Worm (Caenorhabditis elegans) whole organism, young adult: ENCODE data around the gene R05G6.5.
A peak's percentile ranks its signal among the peaks of the same experiment; 100 is the strongest.

Experiments
- B0019.2 ChIP-seq: fragments of 200-800 bp; sonication (Bioruptor generic); conservative IDR thresholded peaks from 2 replicates; pipeline ENCODE4 v1.3.6; 2022; ENCODE audit warnings: missing genetic modification reagents, missing genetic modification characterization, missing compliant biosample characterization
- F39B2.1 ChIP-seq: fragments of 200-800 bp; sonication (Bioruptor generic); IDR thresholded peaks from 2 replicates; pipeline ENCODE4 v1.3.6; 2022; ENCODE audit warnings: missing genetic modification reagents, missing genetic modification characterization, missing compliant biosample characterization
- F55B11.4 ChIP-seq: sonication (generic microtip); optimal IDR thresholded peaks from 2 replicates; lab custom pipeline; 2016; ENCODE audit warnings: missing compliant biosample characterization, missing genetic modification characterization, borderline replicate concordance; ENCODE audit not compliant: insufficient read depth
- K11D2.4 ChIP-seq: fragments of 200-800 bp; sonication (Bioruptor generic); IDR thresholded peaks from 2 replicates; pipeline ENCODE4 v1.3.6; 2022; ENCODE audit warnings: missing genetic modification reagents, missing genetic modification characterization, missing compliant biosample characterization
- T07F8.4 ChIP-seq: sonication (generic microtip); optimal IDR thresholded peaks from 2 replicates; lab custom pipeline; 2016; ENCODE audit warnings: mild to moderate bottlenecking, missing genetic modification characterization, moderate library complexity, missing compliant biosample characterization
- Y56A3A.18 ChIP-seq: fragments of 200-800 bp; sonication (Bioruptor generic); IDR thresholded peaks from 2 replicates; pipeline ENCODE4 v1.3.6; 2022; ENCODE audit warnings: missing genetic modification reagents, missing genetic modification characterization, missing compliant biosample characterization
- ZK185.1 ChIP-seq: sonication (generic microtip); optimal IDR thresholded peaks from 2 replicates; lab custom pipeline; 2016; ENCODE audit warnings: mild to moderate bottlenecking, missing genetic modification characterization, missing compliant biosample characterization; ENCODE audit not compliant: poor library complexity, severe bottlenecking
- aptf-3 ChIP-seq: fragments of 200-800 bp; sonication (Bioruptor generic); IDR thresholded peaks from 2 replicates; pipeline ENCODE4 v1.3.6; 2022; ENCODE audit warnings: missing genetic modification characterization, missing compliant biosample characterization
- athp-1 ChIP-seq: sonication (generic microtip); optimal IDR thresholded peaks from 2 replicates; lab custom pipeline; 2017; ENCODE audit warnings: mild to moderate bottlenecking, missing genetic modification characterization, missing compliant biosample characterization
- attf-6 ChIP-seq: fragments of 200-800 bp; sonication (Bioruptor generic); IDR thresholded peaks from 2 replicates; pipeline ENCODE4 v1.3.6; 2022; ENCODE audit warnings: missing genetic modification reagents, missing genetic modification characterization, missing compliant biosample characterization
- bed-2 ChIP-seq: fragments of 200-800 bp; sonication (Bioruptor generic); IDR thresholded peaks from 2 replicates; pipeline ENCODE4 v1.3.6; 2022; ENCODE audit warnings: missing genetic modification reagents, missing genetic modification characterization, missing compliant biosample characterization
- cebp-1 ChIP-seq, 2 experiments: fragments of 200-800 bp in 1 of 2; sonication (Bioruptor generic) in 1 of 2; sonication (generic microtip) in 1 of 2; IDR thresholded peaks in 1 of 2; optimal IDR thresholded peaks in 1 of 2; 2 replicates each; pipeline versions ENCODE4 v1.3.6 to Lab custom; 2017 to 2022; ENCODE audit warnings: missing compliant biosample characterization in 2 of 2, missing genetic modification characterization in 2 of 2, mild to moderate bottlenecking in 1 of 2, missing genetic modification reagents in 1 of 2, moderate library complexity in 1 of 2
- cebp-2 ChIP-seq: fragments of 200-800 bp; sonication (Bioruptor generic); IDR thresholded peaks from 2 replicates; pipeline ENCODE4 v1.3.6; 2022; ENCODE audit warnings: missing genetic modification characterization, missing compliant biosample characterization
- ceh-100 ChIP-seq: fragments of 200-800 bp; sonication (Bioruptor generic); IDR thresholded peaks from 2 replicates; pipeline ENCODE4 v1.3.6; 2022; ENCODE audit warnings: missing genetic modification reagents, missing genetic modification characterization, missing compliant biosample characterization
- ceh-91 ChIP-seq: fragments of 200-800 bp; sonication (Bioruptor generic); IDR thresholded peaks from 2 replicates; pipeline ENCODE4 v1.3.6; 2022; ENCODE audit warnings: missing genetic modification reagents, missing genetic modification characterization, missing compliant biosample characterization
- chd-7 ChIP-seq: sonication (generic microtip); optimal IDR thresholded peaks from 2 replicates; lab custom pipeline; 2016; ENCODE audit warnings: mild to moderate bottlenecking, missing genetic modification characterization, moderate library complexity, missing compliant biosample characterization
- die-1 ChIP-seq: sonication (generic microtip); optimal IDR thresholded peaks from 2 replicates; lab custom pipeline; 2016; ENCODE audit warnings: missing genotype, mild to moderate bottlenecking, missing genetic modification characterization, missing compliant biosample characterization
- dpff-1 ChIP-seq: sonication (generic microtip); optimal IDR thresholded peaks from 2 replicates; lab custom pipeline; 2017; ENCODE audit warnings: mild to moderate bottlenecking, missing genetic modification characterization, missing compliant biosample characterization
- egrh-3 ChIP-seq: fragments of 200-800 bp; sonication (Bioruptor generic); IDR thresholded peaks from 2 replicates; pipeline ENCODE4 v1.3.6; 2022; ENCODE audit warnings: missing genetic modification reagents, missing genetic modification characterization, missing compliant biosample characterization
- ekl-4 ChIP-seq: fragments of 200-800 bp; sonication (Bioruptor generic); IDR thresholded peaks from 2 replicates; pipeline ENCODE4 v1.3.6; 2022; ENCODE audit warnings: missing genetic modification reagents, missing genetic modification characterization, missing compliant biosample characterization
- gei-17 ChIP-seq: fragments of 200-800 bp; sonication (Bioruptor generic); optimal IDR thresholded peaks from 2 replicates; lab custom pipeline; 2018; ENCODE audit warnings: mild to moderate bottlenecking, missing genetic modification characterization, missing compliant biosample characterization
- lin-26 ChIP-seq: fragments of 200-800 bp; sonication (Bioruptor generic); IDR thresholded peaks from 2 replicates; pipeline ENCODE4 v1.3.6; 2022; ENCODE audit warnings: missing genetic modification reagents, missing genetic modification characterization, missing compliant biosample characterization
- lir-1 ChIP-seq: fragments of 200-800 bp; sonication (Bioruptor generic); conservative IDR thresholded peaks from 2 replicates; pipeline ENCODE4 v1.3.6; 2022; ENCODE audit warnings: missing genetic modification reagents, missing genetic modification characterization, missing compliant biosample characterization
- lsy-27 ChIP-seq: sonication (generic microtip); optimal IDR thresholded peaks from 2 replicates; lab custom pipeline; 2017; ENCODE audit warnings: missing genetic modification characterization, mild to moderate bottlenecking, missing compliant biosample characterization, antibody characterized with exemption, missing genotype, borderline replicate concordance; ENCODE audit not compliant: insufficient read depth
- madf-10 ChIP-seq: sonication (generic microtip); optimal IDR thresholded peaks from 2 replicates; lab custom pipeline; 2016; ENCODE audit warnings: mild to moderate bottlenecking, missing genetic modification characterization, missing compliant biosample characterization
- madf-6 ChIP-seq: fragments of 200-800 bp; sonication (Bioruptor generic); IDR thresholded peaks from 2 replicates; pipeline ENCODE4 v1.3.6; 2022; ENCODE audit warnings: missing genetic modification reagents, missing genetic modification characterization, missing compliant biosample characterization
- mcd-1 ChIP-seq: fragments of 200-800 bp; sonication (Bioruptor generic); IDR thresholded peaks from 2 replicates; pipeline ENCODE4 v1.3.6; 2022; ENCODE audit warnings: missing genetic modification reagents, missing genetic modification characterization, missing compliant biosample characterization
- mel-28 ChIP-seq: sonication (generic microtip); optimal IDR thresholded peaks from 2 replicates; lab custom pipeline; 2016; ENCODE audit warnings: borderline replicate concordance, mild to moderate bottlenecking, missing genetic modification characterization, missing compliant biosample characterization
- mxl-1 ChIP-seq: sonication (generic microtip); optimal IDR thresholded peaks from 2 replicates; lab custom pipeline; 2016; ENCODE audit warnings: missing genetic modification characterization, missing compliant biosample characterization
- nfya-1 ChIP-seq: sonication (generic microtip); optimal IDR thresholded peaks from 2 replicates; lab custom pipeline; 2017; ENCODE audit warnings: antibody characterized with exemption, missing compliant biosample characterization, missing genetic modification characterization, borderline replicate concordance; ENCODE audit not compliant: insufficient read depth
- nhr-80 ChIP-seq: sonication (generic microtip); optimal IDR thresholded peaks from 2 replicates; lab custom pipeline; 2016; ENCODE audit warnings: missing genetic modification characterization, missing compliant biosample characterization
- pha-4 ChIP-seq: fragments of 150-350 bp; sonication (generic microtip); optimal IDR thresholded peaks from 2 replicates; lab custom pipeline; 2014; ENCODE audit warnings: missing biosample characterization, missing genetic modification reagents, missing genetic modification characterization
- rcor-1 ChIP-seq: fragments of 200-800 bp; sonication (Bioruptor generic); IDR thresholded peaks from 2 replicates; pipeline ENCODE4 v1.3.6; 2022; ENCODE audit warnings: missing genetic modification reagents, missing genetic modification characterization, missing compliant biosample characterization
- rec-8 ChIP-seq, 2 experiments: sonication (generic microtip); optimal IDR thresholded peaks; 2 replicates each; lab custom pipeline; 2016; ENCODE audit warnings: mild to moderate bottlenecking in 2 of 2, missing genetic modification characterization in 2 of 2, missing genetic modification reagents in 2 of 2, missing genotype in 2 of 2, missing biosample characterization in 1 of 2, missing compliant biosample characterization in 1 of 2, moderate library complexity in 1 of 2
- repo-1 ChIP-seq: sonication (generic microtip); optimal IDR thresholded peaks from 2 replicates; lab custom pipeline; 2017; ENCODE audit warnings: mild to moderate bottlenecking, missing genetic modification characterization, missing compliant biosample characterization
- rpc-1 ChIP-seq, 2 experiments: fragments of 150-350 bp in 1 of 2; sonication (generic microtip) in 1 of 2; optimal IDR thresholded peaks; 2 replicates each; lab custom pipeline; 2014 to 2018; ENCODE audit warnings: missing biosample characterization in 1 of 2, missing genetic modification characterization in 1 of 2, missing genetic modification reagents in 1 of 2, missing genotype in 1 of 2
- snpc-1.3 ChIP-seq: sonication (generic microtip); optimal IDR thresholded peaks from 2 replicates; lab custom pipeline; 2017; ENCODE audit warnings: missing genetic modification characterization, mild to moderate bottlenecking, missing compliant biosample characterization, antibody characterized with exemption, moderate library complexity, missing genotype, missing genetic modification reagents; ENCODE audit not compliant: insufficient read depth
- snpc-3.4 ChIP-seq: sonication (generic microtip); optimal IDR thresholded peaks from 2 replicates; lab custom pipeline; 2017; ENCODE audit warnings: missing genetic modification characterization, mild to moderate bottlenecking, missing compliant biosample characterization, antibody characterized with exemption, moderate library complexity, missing genotype, missing genetic modification reagents
- sptf-2 ChIP-seq: fragments of 200-800 bp; sonication (Bioruptor generic); optimal IDR thresholded peaks from 2 replicates; lab custom pipeline; 2018; ENCODE audit warnings: mild to moderate bottlenecking, missing genetic modification characterization, missing compliant biosample characterization
- tlf-1 ChIP-seq: fragments of 200-800 bp; sonication (Bioruptor generic); optimal IDR thresholded peaks from 2 replicates; lab custom pipeline; 2018; ENCODE audit warnings: mild to moderate bottlenecking, missing genetic modification characterization, missing compliant biosample characterization
- unc-62 ChIP-seq: fragments of 150-350 bp; optimal IDR thresholded peaks from 2 replicates; lab custom pipeline; 2014; ENCODE audit warnings: missing biosample characterization, missing genetic modification reagents, missing genetic modification characterization
- zim-3 ChIP-seq: sonication (generic microtip); optimal IDR thresholded peaks from 2 replicates; lab custom pipeline; 2017; ENCODE audit warnings: mild to moderate bottlenecking, missing genetic modification characterization, moderate library complexity, missing compliant biosample characterization
- ztf-28 ChIP-seq: fragments of 200-800 bp; sonication (Bioruptor generic); IDR thresholded peaks from 2 replicates; pipeline ENCODE4 v1.3.6; 2022; ENCODE audit warnings: missing genetic modification reagents, missing genetic modification characterization, missing compliant biosample characterization
- ztf-6 ChIP-seq: fragments of 200-800 bp; sonication (Bioruptor generic); IDR thresholded peaks from 2 replicates; pipeline ENCODE4 v1.3.6; 2022; ENCODE audit warnings: missing genetic modification reagents, missing genetic modification characterization, missing compliant biosample characterization

Gene R05G6.5

ce11 chrIV:7507841-7508509 is at the start of gene R05G6.5, which contains the start of gene vdac-1:
R05G6.5 (plus strand) TSS chrIV:7508367.
vdac-1 (minus strand) TSS chrIV:7507891.
- TF ChIP-seq ekl-4 (peak; percentile 87), Y56A3A.18 (GFP tag; lab: Robert Waterston, UW) (no peak), athp-1 (tag; lab: Kevin White, UChicago) (peak; percentile 38), F39B2.1 (GFP tag; lab: Robert Waterston, UW) (no peak), K11D2.4 (GFP tag; lab: Robert Waterston, UW) (peak; percentile 54; the same call in 1 of the 2 replicates), snpc-1.3 (tag; lab: Kevin White, UChicago) (no peak), mel-28 (tag; lab: Kevin White, UChicago) (no peak), B0019.2 (GFP tag; lab: Robert Waterston, UW) (no peak), cebp-2 (no peak), F55B11.4 (tag; lab: Kevin White, UChicago) (no peak), nhr-80 (tag; lab: Kevin White, UChicago) (peak; percentile 97), ztf-6 (GFP tag; lab: Robert Waterston, UW) (no peak), pha-4 (tag; lab: Kevin White, UChicago) (no peak), madf-10 (tag; lab: Kevin White, UChicago) (peak; percentile 45), gei-17 (GFP tag; lab: Kevin White, UChicago) (no peak), unc-62 (GFP tag; lab: Kevin White, UChicago) (no peak), rec-8 (tag; optimal IDR thresholded peaks at IDR 0.05; lab: Kevin White, UChicago) (no peak), dpff-1 (tag; lab: Kevin White, UChicago) (no peak), ztf-28 (no peak), egrh-3 (0 out of 2 replicates have a peak, but pooled peaks have one; percentile 8), nfya-1 (tag; lab: Kevin White, UChicago) (no peak), tlf-1 (GFP tag; lab: Kevin White, UChicago) (no peak), rcor-1 (peak; percentile 39; the same call in 1 of the 2 replicates), die-1 (tag; lab: Kevin White, UChicago) (peak; percentile 16), repo-1 (tag; lab: Kevin White, UChicago) (peak; percentile 45), rpc-1 (optimal IDR thresholded peaks at IDR 0.05; lab: Kevin White, UChicago) (no peak), rpc-1 (tag; optimal IDR thresholded peaks at IDR 0.05; lab: Kevin White, UChicago) (no peak), lin-26 (GFP tag; lab: Robert Waterston, UW) (no peak), mcd-1 (GFP tag; lab: Robert Waterston, UW) (peak; percentile 75), ceh-91 (no peak), lsy-27 (tag; lab: Kevin White, UChicago) (no peak), lir-1 (GFP tag; lab: Robert Waterston, UW) (no peak), chd-7 (peak; percentile 42), ZK185.1 (tag; lab: Kevin White, UChicago) (no peak), sptf-2 (GFP tag; lab: Kevin White, UChicago) (no peak), mxl-1 (no peak), T07F8.4 (tag; lab: Kevin White, UChicago) (no peak), attf-6 (GFP tag; lab: Robert Waterston, UW) (no peak; the same call in 1 of the 2 replicates), ceh-100 (0 out of 2 replicates have a peak, but pooled peaks have one; percentile 40), zim-3 (tag; lab: Kevin White, UChicago) (no peak), bed-2 (GFP tag; lab: Robert Waterston, UW) (no peak), aptf-3 (GFP tag; lab: Robert Waterston, UW) (no peak), madf-6 (GFP tag; lab: Robert Waterston, UW) (peak; percentile 45; the same call in 1 of the 2 replicates), snpc-3.4 (tag; lab: Kevin White, UChicago) (no peak), cebp-1 (GFP tag; IDR thresholded peaks at IDR 0.05; lab: Robert Waterston, UW) (no peak), cebp-1 (tag; optimal IDR thresholded peaks at IDR 0.05; lab: Kevin White, UChicago) (peak; percentile 73)
